Fruit fly (Drosophila melanogaster): ENCODE data around the gene CG32374.

dm6 chr3L:7552446-7552845, 11.5 kb upstream of the CG32374 start:
- TF ChIP-seq CG8478 (optimal IDR thresholded peaks at IDR 0.05) (no peak), CTCF (optimal IDR thresholded peaks at IDR 0.05) (no peak)

Data from S2 (cell line).